Worm (Caenorhabditis elegans): ENCODE results near the gene del-7.
A peak's percentile ranks its signal among the peaks of the same experiment; 100 is the strongest.

Gene del-7

ce11 chrIV:7790801-7791588 is 30.8 kb downstream of the del-7 start, which contains the start of gene rsp-6:
TSS of gene rsp-6 (minus strand) at chrIV:7791229.
- TF ChIP-seq cebp-1 (GFP tag; IDR thresholded peaks at IDR 0.05) (peak; percentile 76), cebp-1 (tag; optimal IDR thresholded peaks at IDR 0.05) (peak; percentile 84), attf-5 (GFP tag; optimal IDR thresholded peaks at IDR 0.05) (peak; percentile 59), dox-1 (GFP tag; IDR thresholded peaks at IDR 0.05) (peak; percentile 84), egrh-3 (GFP tag; IDR thresholded peaks at IDR 0.05) (peak; percentile 64), snpc-1.1 (tag; optimal IDR thresholded peaks at IDR 0.05; ENCODE audit: insufficient read depth) (peak; percentile 43), lin-40 (tag; optimal IDR thresholded peaks at IDR 0.05) (peak; percentile 63), ekl-4 (GFP tag; IDR thresholded peaks at IDR 0.05) (peak; percentile 85), D2030.7 (GFP tag; IDR thresholded peaks at IDR 0.05) (peak; percentile 83), unc-130 (GFP tag; optimal IDR thresholded peaks at IDR 0.05) (peak; percentile 66), ceh-91 (GFP tag; IDR thresholded peaks at IDR 0.05) (peak; percentile 90), ceh-27 (GFP tag; optimal IDR thresholded peaks at IDR 0.05) (peak; percentile 83), snpc-3.4 (tag; optimal IDR thresholded peaks at IDR 0.05) (peak; percentile 75), madf-8 (GFP tag; conservative IDR thresholded peaks at IDR 0.05) (peak; percentile 81), nfya-1 (tag; optimal IDR thresholded peaks at IDR 0.05; ENCODE audit: borderline replicate concordance, insufficient read depth) (no peak), ets-4 (GFP tag; optimal IDR thresholded peaks at IDR 0.05) (no peak), ceh-100 (GFP tag; IDR thresholded peaks at IDR 0.05) (peak; percentile 61), nhr-90 (tag; optimal IDR thresholded peaks at IDR 0.05) (peak; percentile 19), nhr-80 (tag; optimal IDR thresholded peaks at IDR 0.05) (peak; percentile 17), him-1 (tag; optimal IDR thresholded peaks at IDR 0.05) (peak; percentile 43), attf-6 (GFP tag; IDR thresholded peaks at IDR 0.05) (no peak; the same call in 1 of the 2 replicates), pha-4 (tag; optimal IDR thresholded peaks at IDR 0.05) (peak; percentile 13), ama-1 (optimal IDR thresholded peaks at IDR 0.05) (peak; percentile 28), ama-1 (GFP tag; optimal IDR thresholded peaks at IDR 0.05) (peak in 1 of 2 experiments; percentile 29), unc-62 (GFP tag; optimal IDR thresholded peaks at IDR 0.05) (no peak), lin-54 (GFP tag; optimal IDR thresholded peaks at IDR 0.05) (peak; percentile 88), mcd-1 (GFP tag; IDR thresholded peaks at IDR 0.05) (peak; percentile 83), hmg-1.2 (GFP tag; IDR thresholded peaks at IDR 0.05) (peak; percentile 58; the same call in 1 of the 2 replicates), zim-3 (tag; optimal IDR thresholded peaks at IDR 0.05) (no peak), B0019.2 (GFP tag; conservative IDR thresholded peaks at IDR 0.05) (peak; percentile 77), snpc-4 (GFP tag; optimal IDR thresholded peaks at IDR 0.05) (peak; percentile 15), snpc-4 (tag; optimal IDR thresholded peaks at IDR 0.05) (peak; percentile 36 to 74 (median 62)), ztf-28 (GFP tag; IDR thresholded peaks at IDR 0.05) (0 out of 2 replicates have a peak, but pooled peaks have one; percentile 8), snpc-1.3 (tag; optimal IDR thresholded peaks at IDR 0.05; ENCODE audit: insufficient read depth) (peak; percentile 80), F23B12.7 (tag; optimal IDR thresholded peaks at IDR 0.05; ENCODE audit: insufficient read depth) (peak; percentile 81), F49E8.2 (tag; optimal IDR thresholded peaks at IDR 0.05; ENCODE audit: insufficient read depth) (peak; percentile 83), chd-7 (tag; optimal IDR thresholded peaks at IDR 0.05) (no peak), hsf-1 (GFP tag; IDR thresholded peaks at IDR 0.05) (peak; percentile 67; the same call in 1 of the 2 replicates), madf-6 (GFP tag; IDR thresholded peaks at IDR 0.05) (peak; percentile 95), tlf-1 (GFP tag; optimal IDR thresholded peaks at IDR 0.05) (peak; percentile 88), F33H1.4 (GFP tag; IDR thresholded peaks at IDR 0.05) (peak; percentile 94), die-1 (tag; optimal IDR thresholded peaks at IDR 0.05) (peak; percentile 53), lsl-1 (GFP tag; optimal IDR thresholded peaks at IDR 0.05) (peak; percentile 96), C06A6.2 (GFP tag; conservative IDR thresholded peaks at IDR 0.05) (no peak), dpl-1 (GFP tag; optimal IDR thresholded peaks at IDR 0.05) (peak; percentile 93), efl-1 (GFP tag; optimal IDR thresholded peaks at IDR 0.05) (peak; percentile 93)
